Fruit fly (Drosophila melanogaster) whole organism, embryonic: ENCODE results near the gene Rpn11.

Experiments used
- Adf1 ChIP-seq: fragments of 200-800 bp; sonication (Bioruptor generic); IDR thresholded peaks from 2 replicates; pipeline ENCODE4 v1.3.6; 2022; ENCODE audit warnings: missing biosample characterization, missing genetic modification characterization
- CG11398 ChIP-seq: fragments of 200-800 bp; sonication (Bioruptor generic); optimal IDR thresholded peaks from 2 replicates; lab custom pipeline; 2016; ENCODE audit warnings: missing biosample characterization, missing genetic modification characterization
- CG11723 ChIP-seq: fragments of 200-800 bp; sonication (Bioruptor generic); optimal IDR thresholded peaks from 2 replicates; lab custom pipeline; 2017; ENCODE audit warnings: missing biosample characterization, mild to moderate bottlenecking, missing genetic modification characterization
- CG1529 ChIP-seq: fragments of 200-800 bp; sonication (Bioruptor generic); optimal IDR thresholded peaks from 3 replicates; lab custom pipeline; 2018; ENCODE audit warnings: missing biosample characterization, missing genetic modification characterization
- CG15696 ChIP-seq: fragments of 200-800 bp; sonication (Bioruptor generic); optimal IDR thresholded peaks from 2 replicates; lab custom pipeline; 2019; ENCODE audit warnings: missing biosample characterization, mild to moderate bottlenecking, missing genetic modification characterization, moderate library complexity
- CG17361 ChIP-seq: fragments of 200-800 bp; sonication (Bioruptor generic); IDR thresholded peaks from 3 replicates; pipeline ENCODE4 v1.3.6; 2022; ENCODE audit warnings: missing biosample characterization, missing genetic modification characterization
- CG17385 ChIP-seq: fragments of 200-800 bp; sonication (Bioruptor generic); optimal IDR thresholded peaks from 3 replicates; lab custom pipeline; 2018; ENCODE audit warnings: missing biosample characterization, mild to moderate bottlenecking, missing genetic modification characterization
- CG31441 ChIP-seq: fragments of 200-800 bp; sonication (Bioruptor generic); IDR thresholded peaks from 2 replicates; pipeline ENCODE4 v1.3.6; 2022; ENCODE audit warnings: missing biosample characterization, missing genetic modification characterization
- CG33213 ChIP-seq: fragments of 200-800 bp; sonication (Bioruptor generic); optimal IDR thresholded peaks from 3 replicates; lab custom pipeline; 2016; ENCODE audit warnings: missing biosample characterization, missing genetic modification characterization
- CG4328 ChIP-seq: fragments of 200-800 bp; sonication (Bioruptor generic); optimal IDR thresholded peaks from 3 replicates; lab custom pipeline; 2017; ENCODE audit warnings: missing biosample characterization, missing genetic modification reagents, missing genetic modification characterization
- CG5953 ChIP-seq: fragments of 200-800 bp; sonication (Bioruptor generic); IDR thresholded peaks from 2 replicates; pipeline ENCODE4 v1.3.6; 2022; ENCODE audit warnings: missing biosample characterization, missing genetic modification characterization
- CG7556 ChIP-seq: fragments of 200-800 bp; sonication (Bioruptor generic); optimal IDR thresholded peaks from 2 replicates; lab custom pipeline; 2017; ENCODE audit warnings: missing biosample characterization, mild to moderate bottlenecking, missing genetic modification characterization
- CG7786 ChIP-seq: fragments of 200-800 bp; sonication (Bioruptor generic); optimal IDR thresholded peaks from 2 replicates; lab custom pipeline; 2016; ENCODE audit warnings: missing biosample characterization, missing genetic modification characterization
- CG7839 ChIP-seq: fragments of 200-800 bp; sonication (Bioruptor generic); optimal IDR thresholded peaks from 3 replicates; lab custom pipeline; 2018; ENCODE audit warnings: missing biosample characterization, mild to moderate bottlenecking, missing genetic modification characterization, moderate library complexity
- CG8290 ChIP-seq, 3 experiments: fragments of 200-800 bp; sonication (Bioruptor generic); optimal IDR thresholded peaks; 2 replicates each; lab custom pipeline; 2016 to 2019; ENCODE audit warnings: missing biosample characterization in 3 of 3, missing genetic modification characterization in 3 of 3, mild to moderate bottlenecking in 2 of 3, moderate library complexity in 1 of 3
- CG9727 ChIP-seq: fragments of 200-800 bp; sonication (Bioruptor generic); optimal IDR thresholded peaks from 3 replicates; lab custom pipeline; 2017; ENCODE audit warnings: missing biosample characterization, mild to moderate bottlenecking, missing genetic modification characterization
- CG9817 ChIP-seq: fragments of 200-800 bp; sonication (Bioruptor generic); optimal IDR thresholded peaks from 2 replicates; lab custom pipeline; 2018; ENCODE audit warnings: missing biosample characterization, mild to moderate bottlenecking, missing genetic modification characterization, moderate library complexity
- CHES-1-like ChIP-seq: fragments of 200-800 bp; sonication (Bioruptor generic); optimal IDR thresholded peaks from 2 replicates; lab custom pipeline; 2016; ENCODE audit warnings: missing biosample characterization, missing genetic modification characterization
- Dad ChIP-seq: fragments of 200-800 bp; sonication (Bioruptor generic); optimal IDR thresholded peaks from 3 replicates; lab custom pipeline; 2016; ENCODE audit warnings: missing biosample characterization, missing genetic modification characterization
- Dp ChIP-seq: fragments of 200-800 bp; sonication (Bioruptor generic); optimal IDR thresholded peaks from 2 replicates; lab custom pipeline; 2018; ENCODE audit warnings: missing biosample characterization, mild to moderate bottlenecking, missing genetic modification characterization, moderate library complexity
- E2f1 ChIP-seq: fragments of 200-800 bp; sonication (Bioruptor generic); IDR thresholded peaks from 2 replicates; pipeline ENCODE4 v1.3.6; 2022; ENCODE audit warnings: missing biosample characterization, missing genetic modification characterization
- ERR ChIP-seq: fragments of 200-800 bp; sonication (Bioruptor generic); optimal IDR thresholded peaks from 2 replicates; lab custom pipeline; 2016; ENCODE audit warnings: missing biosample characterization, missing genetic modification characterization
- H2.0 ChIP-seq: fragments of 200-800 bp; sonication (Bioruptor generic); IDR thresholded peaks from 2 replicates; pipeline ENCODE4 v1.3.6; 2022; ENCODE audit warnings: missing biosample characterization, missing genetic modification characterization
- Hand ChIP-seq: fragments of 200-800 bp; sonication (Bioruptor generic); optimal IDR thresholded peaks from 2 replicates; lab custom pipeline; 2017; ENCODE audit warnings: mild to moderate bottlenecking, missing biosample characterization, missing genetic modification reagents, missing genetic modification characterization
- Hr39 ChIP-seq: fragments of >200 bp; optimal IDR thresholded peaks from 2 replicates; lab custom pipeline; 2017
- Meics ChIP-seq: fragments of 200-800 bp; sonication (Bioruptor generic); optimal IDR thresholded peaks from 2 replicates; lab custom pipeline; 2017; ENCODE audit warnings: missing biosample characterization, mild to moderate bottlenecking, missing genetic modification characterization
- Myb ChIP-seq: fragments of 200-800 bp; sonication (Bioruptor generic); optimal IDR thresholded peaks from 2 replicates; lab custom pipeline; 2016; ENCODE audit warnings: missing biosample characterization, missing genetic modification characterization
- NFAT ChIP-seq: fragments of 200-800 bp; sonication (Bioruptor generic); IDR thresholded peaks from 2 replicates; pipeline ENCODE4 v1.3.6; 2022; ENCODE audit warnings: missing biosample characterization, missing genetic modification characterization
- Nf-YB ChIP-seq: fragments of 200-800 bp; sonication (Bioruptor generic); optimal IDR thresholded peaks from 3 replicates; lab custom pipeline; 2019; ENCODE audit warnings: missing biosample characterization, mild to moderate bottlenecking, missing genetic modification characterization, moderate library complexity
- TFAM ChIP-seq: fragments of 200-800 bp; sonication (Bioruptor generic); optimal IDR thresholded peaks from 2 replicates; lab custom pipeline; 2017; ENCODE audit warnings: missing biosample characterization, missing genetic modification characterization, inconsistent platforms
- Vsx1 ChIP-seq: fragments of 200-800 bp; sonication (Bioruptor generic); optimal IDR thresholded peaks from 2 replicates; lab custom pipeline; 2017; ENCODE audit warnings: missing biosample characterization, mild to moderate bottlenecking, missing genetic modification characterization, missing genetic modification reagents
- az2 ChIP-seq: fragments of 200-800 bp; sonication (Bioruptor generic); optimal IDR thresholded peaks from 3 replicates; lab custom pipeline; 2016; ENCODE audit warnings: missing biosample characterization, missing genetic modification characterization
- cad ChIP-seq: fragments of >200 bp; optimal IDR thresholded peaks from 2 replicates; lab custom pipeline; 2017; ENCODE audit warnings: missing biosample characterization, missing genetic modification characterization
- dmrt99B ChIP-seq: fragments of 200-800 bp; sonication (Bioruptor generic); optimal IDR thresholded peaks from 2 replicates; lab custom pipeline; 2018; ENCODE audit warnings: missing biosample characterization, mild to moderate bottlenecking, missing genetic modification characterization, moderate library complexity
- eve ChIP-seq, 2 experiments: fragments of >200 bp; optimal IDR thresholded peaks; 2 replicates each; lab custom pipeline; 2017; ENCODE audit warnings: missing biosample characterization in 2 of 2, missing genetic modification characterization in 2 of 2
- fd102C ChIP-seq: fragments of 200-800 bp; sonication (Bioruptor generic); optimal IDR thresholded peaks from 2 replicates; lab custom pipeline; 2018; ENCODE audit warnings: missing biosample characterization, mild to moderate bottlenecking, missing genetic modification characterization, moderate library complexity
- gem ChIP-seq: fragments of 200-800 bp; sonication (Bioruptor generic); optimal IDR thresholded peaks from 2 replicates; lab custom pipeline; 2019; ENCODE audit warnings: missing biosample characterization, mild to moderate bottlenecking, missing genetic modification characterization, moderate library complexity
- gro ChIP-seq: fragments of 200-800 bp; sonication (Bioruptor generic); optimal IDR thresholded peaks from 2 replicates; lab custom pipeline; 2016; ENCODE audit warnings: missing biosample characterization, missing genetic modification characterization
- gt ChIP-seq: fragments of 200-800 bp; sonication (Bioruptor generic); IDR thresholded peaks from 2 replicates; pipeline ENCODE4 v1.3.6; 2022; ENCODE audit warnings: missing biosample characterization, missing genetic modification characterization
- hth ChIP-seq: fragments of >200 bp; optimal IDR thresholded peaks from 2 replicates; lab custom pipeline; 2017; ENCODE audit warnings: inconsistent platforms
- jigr1 ChIP-seq: fragments of 200-800 bp; sonication (Bioruptor generic); IDR thresholded peaks from 3 replicates; pipeline ENCODE4 v1.3.6; 2022; ENCODE audit warnings: missing biosample characterization, missing genetic modification characterization
- ken ChIP-seq: fragments of 200-800 bp; sonication (Bioruptor generic); IDR thresholded peaks from 3 replicates; pipeline ENCODE4 v1.3.6; 2022; ENCODE audit warnings: missing biosample characterization, missing genetic modification characterization
- luna ChIP-seq: fragments of 200-800 bp; sonication (Bioruptor generic); optimal IDR thresholded peaks from 2 replicates; lab custom pipeline; 2016; ENCODE audit warnings: missing biosample characterization, missing genetic modification characterization
- nmo ChIP-seq: fragments of 200-800 bp; sonication (Bioruptor generic); optimal IDR thresholded peaks from 2 replicates; lab custom pipeline; 2018; ENCODE audit warnings: missing biosample characterization, mild to moderate bottlenecking, missing genetic modification characterization, moderate library complexity
- phol ChIP-seq: fragments of 200-800 bp; sonication (Bioruptor generic); optimal IDR thresholded peaks from 3 replicates; lab custom pipeline; 2018; ENCODE audit warnings: missing biosample characterization, mild to moderate bottlenecking, missing genetic modification characterization, moderate library complexity
- prd ChIP-seq, 3 experiments: fragments of >200 bp in 2 of 3; fragments of 200-800 bp in 1 of 3; sonication (Bioruptor generic) in 1 of 3; optimal IDR thresholded peaks in 2 of 3; IDR thresholded peaks in 1 of 3; 2 replicates in 2 of 3; 3 replicates in 1 of 3; pipeline versions ENCODE4 v1.3.6 to Lab custom; 2017 to 2022; ENCODE audit warnings: missing biosample characterization in 1 of 3, missing genetic modification characterization in 1 of 3
- sens-2 ChIP-seq: fragments of 200-800 bp; sonication (Bioruptor generic); IDR thresholded peaks from 2 replicates; pipeline ENCODE4 v1.3.6; 2022; ENCODE audit warnings: missing biosample characterization, missing genetic modification characterization
- slp2 ChIP-seq: fragments of 200-800 bp; sonication (Bioruptor generic); optimal IDR thresholded peaks from 2 replicates; lab custom pipeline; 2016; ENCODE audit warnings: missing biosample characterization, missing genetic modification characterization
- tin ChIP-seq: fragments of 200-800 bp; sonication (Bioruptor generic); optimal IDR thresholded peaks from 3 replicates; lab custom pipeline; 2016; ENCODE audit warnings: missing biosample characterization, missing genetic modification characterization
- trem ChIP-seq: fragments of 200-800 bp; optimal IDR thresholded peaks from 3 replicates; lab custom pipeline; 2019; ENCODE audit warnings: missing biosample characterization, mild to moderate bottlenecking, missing genetic modification characterization, moderate library complexity
- ttk ChIP-seq: fragments of 200-800 bp; sonication (Bioruptor generic); IDR thresholded peaks from 2 replicates; pipeline ENCODE4 v2.1.2; 2022; ENCODE audit warnings: missing biosample characterization, missing genetic modification characterization
- unpg ChIP-seq: fragments of 200-800 bp; sonication (Bioruptor generic); optimal IDR thresholded peaks from 3 replicates; lab custom pipeline; 2018; ENCODE audit warnings: missing biosample characterization, mild to moderate bottlenecking, missing genetic modification characterization, moderate library complexity

Rpn11 gene

DNA sequence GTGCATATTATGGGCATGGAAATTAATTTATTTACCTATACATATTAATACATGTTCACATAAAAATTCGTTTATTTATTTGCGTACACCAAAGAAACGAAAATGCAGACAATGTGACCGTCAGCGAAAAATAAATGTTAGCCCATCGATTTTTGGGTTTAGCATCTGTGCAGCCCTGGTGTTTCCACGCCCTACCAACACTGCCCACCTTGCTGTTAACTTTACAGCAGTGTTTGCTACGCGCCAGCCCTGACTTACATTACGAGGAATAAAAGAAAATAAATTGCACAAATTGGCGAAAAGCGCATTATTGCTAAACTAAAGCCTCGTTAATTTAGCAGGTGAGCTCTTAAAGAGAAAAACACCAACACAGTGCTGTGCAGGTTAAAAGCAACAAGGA, 16.5 kb downstream of the Rpn11 start, which contains the start of the genes CG33995, CG44000 and CG44001 (continued):
- TF ChIP-seq CG7556 (peak; percentile 17), CG5953 (GFP tag; lab: Robert Waterston, UW) (no peak), ken (GFP tag; lab: Robert Waterston, UW) (peak; percentile 76), eve (GFP tag; optimal IDR thresholded peaks at IDR 0.05; lab: Kevin White, UChicago) (no peak), CG9727 (no peak), jigr1 (GFP tag; lab: Robert Waterston, UW) (no peak), Myb (peak; percentile 78), gt (no peak), sens-2 (no peak), fd102C (GFP tag; lab: Kevin White, UChicago) (no peak), CG4328 (GFP tag; lab: Kevin White, UChicago) (peak; percentile 17), CG7786 (peak; percentile 60), Meics (GFP tag; lab: Kevin White, UChicago) (peak; percentile 45), gro (GFP tag; lab: Kevin White, UChicago) (peak; percentile 45), tin (GFP tag; lab: Kevin White, UChicago) (peak; percentile 53), Vsx1 (no peak), az2 (GFP tag; lab: Kevin White, UChicago) (peak; percentile 12), unpg (GFP tag; lab: Kevin White, UChicago) (peak; percentile 46), CG11398 (GFP tag; lab: Kevin White, UChicago) (no peak), CG8290 (GFP tag; optimal IDR thresholded peaks at IDR 0.05; lab: Kevin White, UChicago) (peak; percentile 58), CG8290 (tag; optimal IDR thresholded peaks at IDR 0.05; lab: Kevin White, UChicago) (peak in 1 of 2 experiments; percentile 91), CG17385 (no peak), CG7839 (tag; lab: Kevin White, UChicago) (peak; percentile 39), ERR (GFP tag; lab: Kevin White, UChicago) (no peak), gem (tag; lab: Kevin White, UChicago) (peak; percentile 45), ttk (GFP tag; lab: Robert Waterston, UW) (no peak), NFAT (GFP tag; lab: Robert Waterston, UW) (peak; percentile 71), CHES-1-like (GFP tag; lab: Kevin White, UChicago) (peak; percentile 56), trem (tag; lab: Kevin White, UChicago) (peak; percentile 45), nmo (GFP tag; lab: Kevin White, UChicago) (peak; percentile 59), CG33213 (GFP tag; lab: Kevin White, UChicago) (peak; percentile 79), hth (lab: Kevin White, UChicago) (no peak), Dad (GFP tag; lab: Kevin White, UChicago) (no peak), slp2 (peak; percentile 26), Adf1 (GFP tag; lab: Robert Waterston, UW) (no peak), E2f1 (GFP tag; lab: Robert Waterston, UW) (no peak), CG9817 (tag; lab: Kevin White, UChicago) (peak; percentile 52), CG11723 (GFP tag; lab: Kevin White, UChicago) (no peak), H2.0 (GFP tag; lab: Robert Waterston, UW) (peak; percentile 50)

- no peak for TF ChIP-seq Meics (GFP tag; lab: Kevin White, UChicago)
- no peak for TF ChIP-seq luna (GFP tag; lab: Kevin White, UChicago)
- TF ChIP-seq Dp (GFP tag; lab: Kevin White, UChicago), result no peak
- no peak for TF ChIP-seq cad (GFP tag; lab: Kevin White, UChicago)
- no peak for TF ChIP-seq Hr39 (lab: Kevin White, UChicago)
- peak; percentile 55 for TF ChIP-seq CG15696 (tag; lab: Kevin White, UChicago)
- no peak for TF ChIP-seq TFAM (GFP tag; lab: Kevin White, UChicago)
- peak; percentile 53; the same call in 2 of the 3 replicates for TF ChIP-seq CG17361 (GFP tag; lab: Robert Waterston, UW)
- peak; percentile 48 for TF ChIP-seq unpg (GFP tag; lab: Kevin White, UChicago)
- peak; percentile 36 for TF ChIP-seq CG9727
- TF ChIP-seq Nf-YB (GFP tag; lab: Kevin White, UChicago), result peak; percentile 1
- no peak for TF ChIP-seq Hand (GFP tag; lab: Kevin White, UChicago)
- TF ChIP-seq phol (tag; lab: Kevin White, UChicago), result peak; percentile 57
- peak; percentile 3 for TF ChIP-seq CG1529
- TF ChIP-seq dmrt99B (tag; lab: Kevin White, UChicago), result peak; percentile 37
- TF ChIP-seq CG31441 (GFP tag; lab: Robert Waterston, UW), result peak; percentile 41; the same call in 1 of the 2 replicates
- TF ChIP-seq prd (optimal IDR thresholded peaks at IDR 0.05; lab: Kevin White, UChicago), result no peak
- peak; percentile 47; the same call in 2 of the 3 replicates for TF ChIP-seq prd (GFP tag; IDR thresholded peaks at IDR 0.05; lab: Robert Waterston, UW)
- peak; percentile 32; the same call in 1 of the 3 replicates for TF ChIP-seq ken (GFP tag; lab: Robert Waterston, UW)
Measured at dm6 chr2L:5042076-5042475, 17.5 kb downstream of the Rpn11 start.
